Worm (Caenorhabditis elegans) whole organism, young adult: ENCODE measurements around the gene mys-1.

Experiments used
- B0019.2 ChIP-seq: fragments of 200-800 bp; sonication (Bioruptor generic); conservative IDR thresholded peaks from 2 replicates; pipeline ENCODE4 v1.3.6; 2022; ENCODE audit warnings: missing genetic modification reagents, missing genetic modification characterization, missing compliant biosample characterization
- B0035.1 ChIP-seq: sonication (generic microtip); optimal IDR thresholded peaks from 2 replicates; lab custom pipeline; 2016; ENCODE audit warnings: missing genetic modification characterization, mild to moderate bottlenecking, missing compliant biosample characterization, missing genotype, missing genetic modification reagents
- B0261.1 ChIP-seq: sonication (generic microtip); optimal IDR thresholded peaks from 2 replicates; lab custom pipeline; 2016; ENCODE audit warnings: mild to moderate bottlenecking, missing genetic modification characterization, moderate library complexity, missing compliant biosample characterization
- B0336.3 ChIP-seq: fragments of 200-800 bp; sonication (Bioruptor generic); IDR thresholded peaks from 2 replicates; pipeline ENCODE4 v1.3.6; 2022; ENCODE audit warnings: missing genetic modification characterization, missing compliant biosample characterization
- C17E4.6 ChIP-seq: fragments of 200-800 bp; sonication (Bioruptor generic); IDR thresholded peaks from 2 replicates; pipeline ENCODE4 v1.3.6; 2022; ENCODE audit warnings: missing genetic modification reagents, missing genetic modification characterization, missing compliant biosample characterization
- D2030.7 ChIP-seq: fragments of 200-800 bp; sonication (Bioruptor generic); IDR thresholded peaks from 2 replicates; pipeline ENCODE4 v1.3.6; 2022; ENCODE audit warnings: missing genetic modification reagents, missing genetic modification characterization, missing compliant biosample characterization
- F37B4.10 ChIP-seq: fragments of 200-800 bp; sonication (Bioruptor generic); IDR thresholded peaks from 2 replicates; pipeline ENCODE4 v1.3.6; 2022; ENCODE audit warnings: missing genetic modification characterization, missing compliant biosample characterization
- F52B5.7 ChIP-seq: sonication (generic microtip); optimal IDR thresholded peaks from 2 replicates; lab custom pipeline; 2016; ENCODE audit warnings: mild to moderate bottlenecking, missing genetic modification characterization, missing compliant biosample characterization
- F57A8.1 ChIP-seq: fragments of 200-800 bp; sonication (Bioruptor generic); optimal IDR thresholded peaks from 2 replicates; lab custom pipeline; 2018; ENCODE audit warnings: mild to moderate bottlenecking, missing genetic modification characterization, moderate library complexity, missing compliant biosample characterization
- K11D2.4 ChIP-seq: fragments of 200-800 bp; sonication (Bioruptor generic); IDR thresholded peaks from 2 replicates; pipeline ENCODE4 v1.3.6; 2022; ENCODE audit warnings: missing genetic modification reagents, missing genetic modification characterization, missing compliant biosample characterization
- T26A5.8 ChIP-seq: sonication (generic microtip); optimal IDR thresholded peaks from 2 replicates; lab custom pipeline; 2016; ENCODE audit warnings: missing genetic modification characterization, missing compliant biosample characterization
- Y53F4B.3 ChIP-seq: fragments of 200-800 bp; sonication (Bioruptor generic); IDR thresholded peaks from 2 replicates; pipeline ENCODE4 v1.3.6; 2022; ENCODE audit warnings: missing genetic modification reagents, missing genetic modification characterization, missing compliant biosample characterization
- Y53G8AR.9 ChIP-seq: fragments of 200-800 bp; sonication (Bioruptor generic); conservative IDR thresholded peaks from 2 replicates; pipeline ENCODE4 v1.3.6; 2022; ENCODE audit warnings: missing genetic modification reagents, missing genetic modification characterization, missing compliant biosample characterization
- Y67H2A.10 ChIP-seq: fragments of 200-800 bp; sonication (Bioruptor generic); conservative IDR thresholded peaks from 2 replicates; pipeline ENCODE4 v1.3.6; 2022; ENCODE audit warnings: missing genetic modification reagents, missing genetic modification characterization, missing compliant biosample characterization
- Y95B8A.8 ChIP-seq: fragments of 200-800 bp; sonication (Bioruptor generic); IDR thresholded peaks from 2 replicates; pipeline ENCODE4 v1.3.6; 2022; ENCODE audit warnings: missing genetic modification reagents, missing genetic modification characterization, missing compliant biosample characterization
- ZK185.1 ChIP-seq: sonication (generic microtip); optimal IDR thresholded peaks from 2 replicates; lab custom pipeline; 2016; ENCODE audit warnings: mild to moderate bottlenecking, missing genetic modification characterization, missing compliant biosample characterization; ENCODE audit not compliant: poor library complexity, severe bottlenecking
- ama-1 ChIP-seq, 3 experiments: fragments of 150-350 bp in 1 of 3; sonication (generic microtip) in 2 of 3; optimal IDR thresholded peaks; 2 replicates each; lab custom pipeline; 2014 to 2018; ENCODE audit warnings: missing biosample characterization in 2 of 3, missing genetic modification characterization in 2 of 3, missing genetic modification reagents in 2 of 3
- atf-7 ChIP-seq: sonication (generic microtip); optimal IDR thresholded peaks from 2 replicates; lab custom pipeline; 2017; ENCODE audit warnings: mild to moderate bottlenecking, missing genetic modification characterization, missing compliant biosample characterization
- cebp-1 ChIP-seq, 2 experiments: fragments of 200-800 bp in 1 of 2; sonication (Bioruptor generic) in 1 of 2; sonication (generic microtip) in 1 of 2; IDR thresholded peaks in 1 of 2; optimal IDR thresholded peaks in 1 of 2; 2 replicates each; pipeline versions ENCODE4 v1.3.6 to Lab custom; 2017 to 2022; ENCODE audit warnings: missing compliant biosample characterization in 2 of 2, missing genetic modification characterization in 2 of 2, mild to moderate bottlenecking in 1 of 2, missing genetic modification reagents in 1 of 2, moderate library complexity in 1 of 2
- ceh-27 ChIP-seq: fragments of 200-800 bp; sonication (Bioruptor generic); optimal IDR thresholded peaks from 2 replicates; lab custom pipeline; 2018; ENCODE audit warnings: mild to moderate bottlenecking, missing genetic modification characterization, moderate library complexity, missing compliant biosample characterization
- ceh-91 ChIP-seq: fragments of 200-800 bp; sonication (Bioruptor generic); IDR thresholded peaks from 2 replicates; pipeline ENCODE4 v1.3.6; 2022; ENCODE audit warnings: missing genetic modification reagents, missing genetic modification characterization, missing compliant biosample characterization
- ets-4 ChIP-seq: fragments of 200-800 bp; sonication (Bioruptor generic); optimal IDR thresholded peaks from 2 replicates; lab custom pipeline; 2018; ENCODE audit warnings: mild to moderate bottlenecking, missing genetic modification characterization, missing compliant biosample characterization
- hmg-1.2 ChIP-seq: fragments of 200-800 bp; sonication (Bioruptor generic); IDR thresholded peaks from 2 replicates; pipeline ENCODE4 v1.3.6; 2022; ENCODE audit warnings: missing genetic modification reagents, missing genetic modification characterization, missing compliant biosample characterization
- lsl-1 ChIP-seq: fragments of 200-800 bp; sonication (Bioruptor generic); optimal IDR thresholded peaks from 2 replicates; lab custom pipeline; 2018; ENCODE audit warnings: mild to moderate bottlenecking, missing genetic modification characterization, moderate library complexity, missing compliant biosample characterization
- madf-10 ChIP-seq: sonication (generic microtip); optimal IDR thresholded peaks from 2 replicates; lab custom pipeline; 2016; ENCODE audit warnings: mild to moderate bottlenecking, missing genetic modification characterization, missing compliant biosample characterization
- madf-6 ChIP-seq: fragments of 200-800 bp; sonication (Bioruptor generic); IDR thresholded peaks from 2 replicates; pipeline ENCODE4 v1.3.6; 2022; ENCODE audit warnings: missing genetic modification reagents, missing genetic modification characterization, missing compliant biosample characterization
- madf-8 ChIP-seq: fragments of 200-800 bp; sonication (Bioruptor generic); conservative IDR thresholded peaks from 2 replicates; pipeline ENCODE4 v1.3.6; 2022; ENCODE audit warnings: missing genetic modification reagents, missing genetic modification characterization, missing compliant biosample characterization
- nfya-1 ChIP-seq: sonication (generic microtip); optimal IDR thresholded peaks from 2 replicates; lab custom pipeline; 2017; ENCODE audit warnings: antibody characterized with exemption, missing compliant biosample characterization, missing genetic modification characterization, borderline replicate concordance; ENCODE audit not compliant: insufficient read depth
- nfya-2 ChIP-seq: fragments of 200-800 bp; sonication (Bioruptor generic); IDR thresholded peaks from 2 replicates; pipeline ENCODE4 v1.3.6; 2022; ENCODE audit warnings: missing genetic modification reagents, missing genetic modification characterization, missing compliant biosample characterization
- nhr-80 ChIP-seq: sonication (generic microtip); optimal IDR thresholded peaks from 2 replicates; lab custom pipeline; 2016; ENCODE audit warnings: missing genetic modification characterization, missing compliant biosample characterization
- rcor-1 ChIP-seq: fragments of 200-800 bp; sonication (Bioruptor generic); IDR thresholded peaks from 2 replicates; pipeline ENCODE4 v1.3.6; 2022; ENCODE audit warnings: missing genetic modification reagents, missing genetic modification characterization, missing compliant biosample characterization
- rec-8 ChIP-seq, 2 experiments: sonication (generic microtip); optimal IDR thresholded peaks; 2 replicates each; lab custom pipeline; 2016; ENCODE audit warnings: mild to moderate bottlenecking in 2 of 2, missing genetic modification characterization in 2 of 2, missing genetic modification reagents in 2 of 2, missing genotype in 2 of 2, missing biosample characterization in 1 of 2, missing compliant biosample characterization in 1 of 2, moderate library complexity in 1 of 2
- xnd-1 ChIP-seq: sonication (generic microtip); optimal IDR thresholded peaks from 2 replicates; lab custom pipeline; 2016; ENCODE audit warnings: missing genotype, missing genetic modification reagents, missing genetic modification characterization, missing compliant biosample characterization
- zfh-2 ChIP-seq: fragments of 200-800 bp; sonication (Bioruptor generic); conservative IDR thresholded peaks from 2 replicates; pipeline ENCODE4 v1.3.6; 2022; ENCODE audit warnings: missing genetic modification reagents, missing genetic modification characterization, missing compliant biosample characterization
- zim-3 ChIP-seq: sonication (generic microtip); optimal IDR thresholded peaks from 2 replicates; lab custom pipeline; 2017; ENCODE audit warnings: mild to moderate bottlenecking, missing genetic modification characterization, moderate library complexity, missing compliant biosample characterization
- ztf-25 ChIP-seq: fragments of 200-800 bp; sonication (Bioruptor generic); IDR thresholded peaks from 2 replicates; pipeline ENCODE4 v1.3.6; 2022; ENCODE audit warnings: missing genetic modification reagents, missing genetic modification characterization, missing compliant biosample characterization
- ztf-3 ChIP-seq: fragments of 200-800 bp; sonication (Bioruptor generic); optimal IDR thresholded peaks from 2 replicates; lab custom pipeline; 2018; ENCODE audit warnings: mild to moderate bottlenecking, missing genetic modification characterization, missing compliant biosample characterization

The mys-1 gene

ce11 chrV:7079388-7079787, 5.1 kb downstream of the mys-1 start:
- no peak for TF ChIP-seq atf-7 (tag; lab: Kevin White, UChicago)

- TF ChIP-seq Y53G8AR.9 (GFP tag; lab: Robert Waterston, UW) (0 out of 2 replicates have a peak, but pooled peaks have one; percentile 13), nfya-1 (tag; lab: Kevin White, UChicago) (no peak), B0019.2 (no peak), rec-8 (tag; optimal IDR thresholded peaks at IDR 0.05; lab: Kevin White, UChicago) (no peak), ets-4 (GFP tag; lab: Kevin White, UChicago) (no peak)
These were observed 5.7 kb downstream of the mys-1 start for ce11 chrV:7078765-7079164.

DNA sequence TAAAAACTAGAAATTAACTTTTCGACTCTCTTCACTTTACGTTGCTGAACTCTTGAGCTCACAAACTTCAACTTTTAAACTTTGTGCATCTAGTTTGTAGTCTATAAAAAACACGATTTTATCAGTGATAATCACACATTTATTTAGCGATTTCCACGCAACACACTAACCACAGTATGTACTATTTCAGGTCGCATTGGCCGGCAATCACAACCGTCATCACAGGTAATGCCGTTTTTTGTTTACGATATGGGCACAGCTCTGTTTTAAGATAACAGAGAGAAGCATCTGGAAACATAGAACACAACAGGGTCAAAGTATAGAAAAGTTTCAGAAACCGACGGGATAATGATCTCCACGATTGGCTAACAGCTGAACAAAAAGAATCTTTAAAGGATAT, 8.3 kb downstream of the mys-1 start:
- TF ChIP-seq cebp-1 (GFP tag; IDR thresholded peaks at IDR 0.05; lab: Robert Waterston, UW) = 0 out of 2 replicates have a peak, but pooled peaks have one; percentile 11
- peak; percentile 6 for TF ChIP-seq cebp-1 (tag; optimal IDR thresholded peaks at IDR 0.05; lab: Kevin White, UChicago)
- peak; percentile 32 for TF ChIP-seq ZK185.1
- no peak for TF ChIP-seq ceh-27

ce11 chrV:7075646-7076045, 8.8 kb downstream of the mys-1 start, which contains the start of gene npa-1:
Gene npa-1, plus strand, starts transcription at chrV:7075787.
- TF ChIP-seq nhr-80 (tag; lab: Kevin White, UChicago) (peak; percentile 80), ztf-25 (GFP tag; lab: Robert Waterston, UW) (no peak)
- TF ChIP-seq, all 124 proteins: peak for 1

- TF ChIP-seq madf-10 (tag; lab: Kevin White, UChicago) = no peak
- no peak for TF ChIP-seq C17E4.6 (GFP tag; lab: Robert Waterston, UW)
- TF ChIP-seq rcor-1 (GFP tag; lab: Robert Waterston, UW) = no peak
- no peak for TF ChIP-seq ceh-27
- TF ChIP-seq ama-1 (optimal IDR thresholded peaks at IDR 0.05; lab: Kevin White, UChicago) = no peak
- TF ChIP-seq ama-1 (GFP tag; optimal IDR thresholded peaks at IDR 0.05; lab: Kevin White, UChicago) = no peak
- TF ChIP-seq B0336.3 (GFP tag; lab: Robert Waterston, UW) = no peak
- TF ChIP-seq Y67H2A.10 (GFP tag; lab: Robert Waterston, UW) = no peak
- TF ChIP-seq F52B5.7 (tag; lab: Kevin White, UChicago) = no peak
- TF ChIP-seq lsl-1 (GFP tag; lab: Kevin White, UChicago) = no peak
- TF ChIP-seq F37B4.10 = no peak
- no peak for TF ChIP-seq D2030.7 (GFP tag; lab: Robert Waterston, UW)
- no peak for TF ChIP-seq xnd-1 (tag; lab: Kevin White, UChicago)
- TF ChIP-seq Y95B8A.8 (GFP tag; lab: Robert Waterston, UW) = no peak
- no peak for TF ChIP-seq nfya-2 (GFP tag; lab: Robert Waterston, UW)
- TF ChIP-seq zim-3 (tag; lab: Kevin White, UChicago) = no peak
- TF ChIP-seq, all 124 proteins: peak for 0
These were observed 12.2 kb downstream of the mys-1 start, which contains the start of gene F27B10.1 for ce11 chrV:7072309-7072708. Gene F27B10.1, plus strand, starts transcription at chrV:7072609.

DNA sequence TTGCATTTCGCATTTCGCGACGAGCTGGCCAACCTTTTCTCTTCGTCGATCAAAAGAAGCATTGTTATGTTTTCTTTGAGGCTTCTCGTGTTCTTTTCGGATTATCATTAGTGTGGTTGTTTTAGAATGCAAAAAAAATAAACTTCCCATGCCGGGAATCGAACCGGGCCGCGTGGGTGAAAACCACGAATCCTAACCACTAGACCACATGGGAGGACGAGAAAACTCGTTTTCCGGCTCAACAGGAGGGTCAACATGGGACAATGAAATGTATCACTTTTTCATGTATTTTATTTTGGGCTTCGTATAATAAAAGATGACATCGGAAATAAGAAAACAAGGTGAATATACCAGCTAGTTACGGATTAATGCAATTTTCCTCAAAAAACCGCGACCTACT, 14.9 kb downstream of the mys-1 start:
- TF ChIP-seq nhr-80 (tag; lab: Kevin White, UChicago) = no peak
- no peak for TF ChIP-seq B0336.3 (GFP tag; lab: Robert Waterston, UW)
- TF ChIP-seq madf-6 (GFP tag; lab: Robert Waterston, UW) = 0 out of 2 replicates have a peak, but pooled peaks have one; percentile 11
- no peak for TF ChIP-seq atf-7 (tag; lab: Kevin White, UChicago)
- TF ChIP-seq Y53F4B.3 (GFP tag; lab: Robert Waterston, UW) = no peak
- no peak for TF ChIP-seq T26A5.8
- TF ChIP-seq K11D2.4 (GFP tag; lab: Robert Waterston, UW) = no peak
- TF ChIP-seq B0261.1 (tag; lab: Kevin White, UChicago) = peak; percentile 64
- no peak for TF ChIP-seq Y95B8A.8 (GFP tag; lab: Robert Waterston, UW)
- TF ChIP-seq hmg-1.2 (GFP tag; lab: Robert Waterston, UW) = 0 out of 2 replicates have a peak, but pooled peaks have one; percentile 10
- TF ChIP-seq zfh-2 (GFP tag; lab: Robert Waterston, UW) = no peak
- TF ChIP-seq ceh-27 = no peak
- no peak for TF ChIP-seq B0035.1 (tag; lab: Kevin White, UChicago)
- no peak for TF ChIP-seq F57A8.1
- no peak for TF ChIP-seq ztf-3 (GFP tag; lab: Kevin White, UChicago)
- TF ChIP-seq madf-8 (GFP tag; lab: Robert Waterston, UW) = no peak
- TF ChIP-seq F52B5.7 (tag; lab: Kevin White, UChicago) = no peak
- TF ChIP-seq ceh-91 (GFP tag; lab: Robert Waterston, UW) = no peak
- TF ChIP-seq ZK185.1 = no peak
